Worm (Caenorhabditis elegans) whole organism, L1 larva: ENCODE measurements around the gene T24C12.3.

Experiments used
- aly-2 ChIP-seq: fragments of 150-350 bp; optimal IDR thresholded peaks from 2 replicates; lab custom pipeline; 2014; ENCODE audit warnings: missing biosample characterization, missing genetic modification characterization
- blmp-1 ChIP-seq: fragments of 150-350 bp; optimal IDR thresholded peaks from 2 replicates; lab custom pipeline; 2014; ENCODE audit warnings: missing biosample characterization, missing genetic modification characterization
- ceh-63 ChIP-seq: fragments of 200-800 bp; sonication (Bioruptor generic); optimal IDR thresholded peaks from 2 replicates; lab custom pipeline; 2018; ENCODE audit warnings: mild to moderate bottlenecking, missing genetic modification characterization, missing compliant biosample characterization
- ceh-82 ChIP-seq, 3 experiments: fragments of 150-350 bp in 1 of 3; sonication (generic microtip) in 2 of 3; optimal IDR thresholded peaks; 2 replicates each; lab custom pipeline; 2014 to 2017; ENCODE audit warnings: missing biosample characterization in 3 of 3, missing genetic modification characterization in 3 of 3
- ceh-90 ChIP-seq: sonication (generic microtip); optimal IDR thresholded peaks from 2 replicates; lab custom pipeline; 2016; ENCODE audit warnings: missing genetic modification characterization, missing compliant biosample characterization
- dsc-1 ChIP-seq: sonication (generic microtip); optimal IDR thresholded peaks from 2 replicates; lab custom pipeline; 2016; ENCODE audit warnings: mild to moderate bottlenecking, missing genetic modification characterization, missing compliant biosample characterization
- efl-1 ChIP-seq, 4 experiments: fragments of 150-350 bp; optimal IDR thresholded peaks in 3 of 4; peaks in 1 of 4; 1 replicate in 1 of 4; 2 replicates in 3 of 4; lab custom pipeline; 2014; ENCODE audit warnings: missing biosample characterization in 2 of 4, missing genetic modification characterization in 2 of 4, missing genetic modification reagents in 2 of 4
- elt-2 ChIP-seq: sonication (generic microtip); optimal IDR thresholded peaks from 2 replicates; lab custom pipeline; 2016; ENCODE audit warnings: missing genetic modification characterization, mild to moderate bottlenecking, inconsistent platforms, missing compliant biosample characterization, missing genetic modification reagents
- fkh-10 ChIP-seq: sonication (generic microtip); optimal IDR thresholded peaks from 2 replicates; lab custom pipeline; 2017; ENCODE audit warnings: missing biosample characterization, missing genetic modification reagents, missing genetic modification characterization
- fkh-4 ChIP-seq: sonication (generic microtip); optimal IDR thresholded peaks from 2 replicates; lab custom pipeline; 2016; ENCODE audit warnings: missing compliant biosample characterization, missing genetic modification characterization, borderline replicate concordance
- fos-1 ChIP-seq: fragments of 150-350 bp; optimal IDR thresholded peaks from 2 replicates; lab custom pipeline; 2014; ENCODE audit warnings: missing biosample characterization, missing genetic modification characterization
- grh-1 ChIP-seq: fragments of 200-800 bp; sonication (Bioruptor generic); IDR thresholded peaks from 2 replicates; pipeline ENCODE4 v1.3.6; 2022; ENCODE audit warnings: missing genetic modification reagents, missing genetic modification characterization, missing compliant biosample characterization
- hlh-4 ChIP-seq: sonication (generic microtip); optimal IDR thresholded peaks from 2 replicates; lab custom pipeline; 2016; ENCODE audit warnings: mild to moderate bottlenecking, missing genetic modification characterization, missing compliant biosample characterization
- hpl-2 ChIP-seq: fragments of 150-350 bp; optimal IDR thresholded peaks from 2 replicates; lab custom pipeline; 2014; ENCODE audit warnings: missing biosample characterization, missing genetic modification reagents, missing genetic modification characterization
- isw-1 ChIP-seq: fragments of 200-800 bp; sonication (Bioruptor generic); IDR thresholded peaks from 2 replicates; pipeline ENCODE4 v1.3.6; 2022; ENCODE audit warnings: missing genetic modification characterization, missing compliant biosample characterization
- jun-1 ChIP-seq: fragments of 150-350 bp; optimal IDR thresholded peaks from 2 replicates; lab custom pipeline; 2014; ENCODE audit warnings: missing biosample characterization, missing genetic modification reagents, missing genetic modification characterization
- lin-13 ChIP-seq: fragments of 150-350 bp; optimal IDR thresholded peaks from 2 replicates; lab custom pipeline; 2014; ENCODE audit warnings: missing biosample characterization, missing genetic modification reagents, missing genetic modification characterization
- lin-14 ChIP-seq: fragments of 200-800 bp; sonication (Bioruptor generic); optimal IDR thresholded peaks from 2 replicates; lab custom pipeline; 2018; ENCODE audit warnings: mild to moderate bottlenecking, missing genetic modification characterization, moderate library complexity, missing compliant biosample characterization
- lin-15B ChIP-seq: fragments of 150-350 bp; sonication (generic microtip); optimal IDR thresholded peaks from 3 replicates; lab custom pipeline; 2014; ENCODE audit warnings: missing biosample characterization, missing genetic modification characterization
- lsy-2 ChIP-seq, 2 experiments: fragments of 150-350 bp; optimal IDR thresholded peaks; 2 replicates each; lab custom pipeline; 2014; ENCODE audit warnings: missing biosample characterization in 2 of 2, missing genetic modification characterization in 2 of 2
- mab-9 ChIP-seq: fragments of 200-800 bp; sonication (Bioruptor generic); IDR thresholded peaks from 2 replicates; pipeline ENCODE4 v1.3.6; 2022; ENCODE audit warnings: missing genetic modification reagents, missing genetic modification characterization, missing compliant biosample characterization
- nhr-12 ChIP-seq: sonication (generic microtip); optimal IDR thresholded peaks from 2 replicates; lab custom pipeline; 2017; ENCODE audit warnings: missing biosample characterization, missing genetic modification characterization
- nhr-19 ChIP-seq: fragments of 200-800 bp; sonication (Bioruptor generic); conservative IDR thresholded peaks from 2 replicates; pipeline ENCODE4 v1.3.6; 2022; ENCODE audit warnings: missing genetic modification characterization, missing compliant biosample characterization
- nhr-237 ChIP-seq: fragments of 150-350 bp; optimal IDR thresholded peaks from 2 replicates; lab custom pipeline; 2014; ENCODE audit warnings: missing biosample characterization, missing genetic modification characterization
- nhr-47 ChIP-seq: sonication (generic microtip); optimal IDR thresholded peaks from 2 replicates; lab custom pipeline; 2016; ENCODE audit warnings: mild to moderate bottlenecking, missing genetic modification characterization, moderate library complexity, missing compliant biosample characterization
- nhr-71 ChIP-seq: sonication (generic microtip); optimal IDR thresholded peaks from 2 replicates; lab custom pipeline; 2016; ENCODE audit warnings: mild to moderate bottlenecking, missing genetic modification characterization, moderate library complexity, missing compliant biosample characterization
- nhr-84 ChIP-seq: sonication (generic microtip); optimal IDR thresholded peaks from 2 replicates; lab custom pipeline; 2017; ENCODE audit warnings: missing biosample characterization, missing genetic modification characterization
- nhr-90 ChIP-seq: sonication (generic microtip); optimal IDR thresholded peaks from 2 replicates; lab custom pipeline; 2016; ENCODE audit warnings: mild to moderate bottlenecking, missing genetic modification characterization, missing compliant biosample characterization; ENCODE audit not compliant: poor library complexity
- snu-23 ChIP-seq: sonication (generic microtip); optimal IDR thresholded peaks from 2 replicates; lab custom pipeline; 2016; ENCODE audit warnings: missing genetic modification characterization, missing compliant biosample characterization
- tbx-2 ChIP-seq: sonication (generic microtip); optimal IDR thresholded peaks from 2 replicates; lab custom pipeline; 2016; ENCODE audit warnings: missing genetic modification characterization, missing compliant biosample characterization
- tlp-1 ChIP-seq: fragments of 150-350 bp; optimal IDR thresholded peaks from 2 replicates; lab custom pipeline; 2014; ENCODE audit warnings: missing biosample characterization, missing genetic modification characterization
- unc-130 ChIP-seq: fragments of 150-350 bp; optimal IDR thresholded peaks from 2 replicates; lab custom pipeline; 2017; ENCODE audit warnings: missing biosample characterization, missing genetic modification characterization, inconsistent platforms
- unc-86 ChIP-seq: sonication (generic microtip); optimal IDR thresholded peaks from 2 replicates; lab custom pipeline; 2016; ENCODE audit warnings: missing genetic modification characterization, missing compliant biosample characterization
- vab-15 ChIP-seq: sonication (generic microtip); optimal IDR thresholded peaks from 2 replicates; lab custom pipeline; 2017; ENCODE audit warnings: missing genotype, mild to moderate bottlenecking, missing genetic modification characterization, missing compliant biosample characterization
- xbp-1 ChIP-seq: sonication (generic microtip); optimal IDR thresholded peaks from 2 replicates; lab custom pipeline; 2016; ENCODE audit warnings: missing genetic modification characterization, missing compliant biosample characterization
- zip-4 ChIP-seq: fragments of 200-800 bp; sonication (Bioruptor generic); optimal IDR thresholded peaks from 2 replicates; lab custom pipeline; 2018; ENCODE audit warnings: mild to moderate bottlenecking, missing genetic modification characterization, moderate library complexity, missing compliant biosample characterization
- ztf-11 ChIP-seq, 2 experiments: sonication (generic microtip); optimal IDR thresholded peaks; 2 replicates each; lab custom pipeline; 2016 to 2017; ENCODE audit warnings: missing genetic modification characterization in 2 of 2, missing biosample characterization in 1 of 2, missing compliant biosample characterization in 1 of 2
- ztf-4 ChIP-seq: fragments of 150-350 bp; optimal IDR thresholded peaks from 2 replicates; lab custom pipeline; 2014; ENCODE audit warnings: missing biosample characterization, missing genetic modification characterization

The T24C12.3 gene

ce11 chrX:2204963-2205362 is 1.3 kb upstream of the T24C12.3 start, which contains the start of gene T24C12.4:
Gene T24C12.4 (minus strand): TSS chrX:2205063.
- TF ChIP-seq nhr-71 (tag; lab: Kevin White, UChicago) = no peak
- TF ChIP-seq grh-1 = no peak
- TF ChIP-seq fos-1 = no peak

- TF ChIP-seq ztf-11 (tag; optimal IDR thresholded peaks at IDR 0.05; lab: Kevin White, UChicago) (no peak), tlp-1 (tag; lab: Kevin White, UChicago) (no peak), unc-130 (tag; lab: Kevin White, UChicago) (no peak), efl-1 (optimal IDR thresholded peaks at IDR 0.05; lab: Kevin White, UChicago) (no peak), efl-1 (GFP tag; optimal IDR thresholded peaks at IDR 0.05 in 1 of 2; lab: Kevin White, UChicago) (no peak), ceh-63 (GFP tag; lab: Kevin White, UChicago) (no peak), vab-15 (tag; lab: Kevin White, UChicago) (no peak), ceh-82 (tag; optimal IDR thresholded peaks at IDR 0.05; lab: Kevin White, UChicago) (no peak)
Measured at ce11 chrX:2199140-2199539, 4.6 kb downstream of the T24C12.3 start, which contains the start of gene T24C12.1. Gene T24C12.1 (plus strand): TSS chrX:2199440.

- TF ChIP-seq fos-1 (no peak), nhr-19 (GFP tag; lab: Robert Waterston, UW) (no peak), efl-1 (optimal IDR thresholded peaks at IDR 0.05; lab: Kevin White, UChicago) (no peak), efl-1 (GFP tag; optimal IDR thresholded peaks at IDR 0.05 in 1 of 2; lab: Kevin White, UChicago) (peak in 1 of 2 experiments; percentile 91), unc-86 (no peak), zip-4 (no peak)
Measured at ce11 chrX:2197444-2197843, 6.2 kb downstream of the T24C12.3 start.

- TF ChIP-seq elt-2 (no peak), hpl-2 (GFP tag; lab: Kevin White, UChicago) (no peak), fkh-4 (tag; lab: Kevin White, UChicago) (no peak), hlh-4 (tag; lab: Kevin White, UChicago) (no peak), dsc-1 (tag; lab: Kevin White, UChicago) (no peak), nhr-90 (tag; lab: Kevin White, UChicago) (no peak), vab-15 (tag; lab: Kevin White, UChicago) (no peak), lin-14 (GFP tag; lab: Kevin White, UChicago) (peak; percentile 25), xbp-1 (tag; lab: Kevin White, UChicago) (no peak), ztf-4 (no peak), nhr-84 (no peak), fkh-10 (GFP tag; lab: Kevin White, UChicago) (peak; percentile 77), nhr-237 (tag; lab: Kevin White, UChicago) (no peak), blmp-1 (tag; lab: Kevin White, UChicago) (no peak), efl-1 (optimal IDR thresholded peaks at IDR 0.05; lab: Kevin White, UChicago) (no peak), efl-1 (GFP tag; optimal IDR thresholded peaks at IDR 0.05 in 1 of 2; lab: Kevin White, UChicago) (peak in 1 of 2 experiments; percentile 76), nhr-19 (GFP tag; lab: Robert Waterston, UW) (no peak), nhr-47 (tag; lab: Kevin White, UChicago) (no peak), lin-15B (no peak), nhr-12 (no peak)
Measured at ce11 chrX:2191925-2192554, 11.7 kb downstream of the T24C12.3 start, which contains the start of gene gap-1. Gene gap-1 (plus strand): TSS chrX:2192504.

- TF ChIP-seq snu-23 (no peak), blmp-1 (tag; lab: Kevin White, UChicago) (no peak), dsc-1 (tag; lab: Kevin White, UChicago) (peak; percentile 64), fkh-4 (tag; lab: Kevin White, UChicago) (peak; percentile 25), jun-1 (tag; lab: Kevin White, UChicago) (no peak), hpl-2 (GFP tag; lab: Kevin White, UChicago) (no peak), efl-1 (optimal IDR thresholded peaks at IDR 0.05; lab: Kevin White, UChicago) (no peak), efl-1 (GFP tag; optimal IDR thresholded peaks at IDR 0.05 in 1 of 2; lab: Kevin White, UChicago) (peak in 1 of 2 experiments; percentile 85), aly-2 (tag; lab: Kevin White, UChicago) (no peak), mab-9 (GFP tag; lab: Robert Waterston, UW) (no peak), ceh-90 (tag; lab: Kevin White, UChicago) (no peak), nhr-47 (tag; lab: Kevin White, UChicago) (no peak), lsy-2 (tag; optimal IDR thresholded peaks at IDR 0.05; lab: Kevin White, UChicago) (no peak), isw-1 (GFP tag; lab: Robert Waterston, UW) (no peak), lin-13 (GFP tag; lab: Kevin White, UChicago) (no peak), lin-14 (GFP tag; lab: Kevin White, UChicago) (no peak), nhr-237 (tag; lab: Kevin White, UChicago) (no peak), tbx-2 (tag; lab: Kevin White, UChicago) (no peak), ceh-82 (tag; optimal IDR thresholded peaks at IDR 0.05; lab: Kevin White, UChicago) (no peak)
- TF ChIP-seq, all 84 proteins: peak for 3
Measured at ce11 chrX:2190740-2191139, 13.0 kb downstream of the T24C12.3 start.
